Fruit fly (Drosophila melanogaster) whole organism, embryonic: ENCODE results near the gene fd96Ca.
A peak's percentile ranks its signal among the peaks of the same experiment; 100 is the strongest.

ENCODE experiments used
- ATbp ChIP-seq: fragments of 200-800 bp; sonication (Bioruptor generic); optimal IDR thresholded peaks from 2 replicates; lab custom pipeline; 2017; ENCODE audit warnings: missing biosample characterization, mild to moderate bottlenecking, missing genetic modification characterization, missing genetic modification reagents
- B-H1 ChIP-seq: fragments of 200-800 bp; sonication (Bioruptor generic); IDR thresholded peaks from 3 replicates; pipeline ENCODE4 v1.3.6; 2022; ENCODE audit warnings: missing biosample characterization, missing genetic modification characterization
- CG1024 ChIP-seq: fragments of 200-800 bp; sonication (Bioruptor generic); IDR thresholded peaks from 2 replicates; pipeline ENCODE4 v1.3.6; 2022; ENCODE audit warnings: missing biosample characterization, missing genetic modification characterization
- CG10366 ChIP-seq: fragments of 200-800 bp; sonication (Bioruptor generic); IDR thresholded peaks from 2 replicates; pipeline ENCODE4 v1.3.6; 2022; ENCODE audit warnings: missing biosample characterization, missing genetic modification characterization
- CG11247 ChIP-seq: fragments of 200-800 bp; sonication (Bioruptor generic); IDR thresholded peaks from 2 replicates; pipeline ENCODE4 v1.3.6; 2022; ENCODE audit warnings: missing biosample characterization, missing genetic modification characterization
- CG12659 ChIP-seq: fragments of 200-800 bp; sonication (Bioruptor generic); optimal IDR thresholded peaks from 3 replicates; lab custom pipeline; 2017; ENCODE audit warnings: mild to moderate bottlenecking, missing biosample characterization, missing genetic modification reagents, missing genetic modification characterization
- CG13287 ChIP-seq: fragments of 200-800 bp; sonication (Bioruptor generic); IDR thresholded peaks from 2 replicates; pipeline ENCODE4 v1.3.6; 2022; ENCODE audit warnings: missing biosample characterization, missing genetic modification characterization; ENCODE audit not compliant: partially characterized antibody
- CG15601 ChIP-seq: fragments of 200-800 bp; sonication (Bioruptor generic); optimal IDR thresholded peaks from 3 replicates; lab custom pipeline; 2019; ENCODE audit warnings: missing biosample characterization, mild to moderate bottlenecking, missing genetic modification characterization, moderate library complexity
- CG17385 ChIP-seq: fragments of 200-800 bp; sonication (Bioruptor generic); optimal IDR thresholded peaks from 3 replicates; lab custom pipeline; 2018; ENCODE audit warnings: missing biosample characterization, mild to moderate bottlenecking, missing genetic modification characterization
- CG18619 ChIP-seq: fragments of 200-800 bp; sonication (Bioruptor generic); optimal IDR thresholded peaks from 3 replicates; lab custom pipeline; 2017; ENCODE audit warnings: missing biosample characterization, mild to moderate bottlenecking, missing genetic modification characterization
- CG2129 ChIP-seq: fragments of 200-800 bp; sonication (Bioruptor generic); IDR thresholded peaks from 2 replicates; pipeline ENCODE4 v1.3.6; 2022; ENCODE audit warnings: missing biosample characterization, missing genetic modification characterization; ENCODE audit not compliant: partially characterized antibody
- CG2875 ChIP-seq: fragments of 200-800 bp; sonication (Bioruptor generic); optimal IDR thresholded peaks from 2 replicates; lab custom pipeline; 2017; ENCODE audit warnings: missing biosample characterization, mild to moderate bottlenecking, missing genetic modification characterization, missing genetic modification reagents
- CG30403 ChIP-seq: fragments of 200-800 bp; sonication (Bioruptor generic); optimal IDR thresholded peaks from 3 replicates; lab custom pipeline; 2016; ENCODE audit warnings: missing biosample characterization, missing genetic modification characterization
- CG31441 ChIP-seq: fragments of 200-800 bp; sonication (Bioruptor generic); IDR thresholded peaks from 2 replicates; pipeline ENCODE4 v1.3.6; 2022; ENCODE audit warnings: missing biosample characterization, missing genetic modification characterization
- CG32772 ChIP-seq: fragments of 200-800 bp; sonication (Bioruptor generic); IDR thresholded peaks from 2 replicates; pipeline ENCODE4 v1.3.6; 2022; ENCODE audit warnings: missing biosample characterization, missing genetic modification characterization
- CG34422 ChIP-seq: fragments of 200-800 bp; sonication (Bioruptor generic); IDR thresholded peaks from 3 replicates; pipeline ENCODE4 v1.3.6; 2022; ENCODE audit warnings: missing biosample characterization, missing genetic modification characterization
- CG5245 ChIP-seq: fragments of 200-800 bp; sonication (Bioruptor generic); optimal IDR thresholded peaks from 3 replicates; lab custom pipeline; 2016; ENCODE audit warnings: missing biosample characterization, missing genetic modification characterization
- CG6813 ChIP-seq: fragments of 200-800 bp; sonication (Bioruptor generic); optimal IDR thresholded peaks from 2 replicates; lab custom pipeline; 2017; ENCODE audit warnings: missing biosample characterization, missing genetic modification characterization, mild to moderate bottlenecking, moderate library complexity, missing genetic modification reagents
- CG7963 ChIP-seq: fragments of 200-800 bp; sonication (Bioruptor generic); IDR thresholded peaks from 3 replicates; pipeline ENCODE4 v1.3.6; 2022; ENCODE audit warnings: missing biosample characterization, missing genetic modification characterization; ENCODE audit not compliant: partially characterized antibody
- CG8388 ChIP-seq: fragments of 200-800 bp; sonication (Bioruptor generic); optimal IDR thresholded peaks from 2 replicates; lab custom pipeline; 2019; ENCODE audit warnings: missing biosample characterization, mild to moderate bottlenecking, missing genetic modification characterization, moderate library complexity
- CG8944 ChIP-seq: fragments of 200-800 bp; sonication (Bioruptor generic); optimal IDR thresholded peaks from 3 replicates; lab custom pipeline; 2016; ENCODE audit warnings: missing biosample characterization, missing genetic modification characterization
- CG9437 ChIP-seq: fragments of 200-800 bp; sonication (Bioruptor generic); optimal IDR thresholded peaks from 2 replicates; lab custom pipeline; 2018; ENCODE audit warnings: missing biosample characterization, mild to moderate bottlenecking, missing genetic modification characterization
- CG9609 ChIP-seq: fragments of 200-800 bp; sonication (Bioruptor generic); optimal IDR thresholded peaks from 3 replicates; lab custom pipeline; 2016; ENCODE audit warnings: missing biosample characterization, missing genetic modification characterization
- CG9876 ChIP-seq: fragments of 200-800 bp; sonication (Bioruptor generic); optimal IDR thresholded peaks from 2 replicates; lab custom pipeline; 2016; ENCODE audit warnings: missing biosample characterization, missing genetic modification characterization
- D ChIP-seq, 2 experiments: fragments of 200-800 bp in 1 of 2; fragments of >200 bp in 1 of 2; sonication (Bioruptor generic) in 1 of 2; optimal IDR thresholded peaks; 2 replicates in 1 of 2; 3 replicates in 1 of 2; lab custom pipeline; 2017; ENCODE audit warnings: mild to moderate bottlenecking in 1 of 2, missing biosample characterization in 1 of 2, missing genetic modification characterization in 1 of 2, missing genetic modification reagents in 1 of 2
- Deaf1 ChIP-seq: fragments of 200-800 bp; optimal IDR thresholded peaks from 3 replicates; lab custom pipeline; 2019; ENCODE audit warnings: missing biosample characterization, mild to moderate bottlenecking, missing genetic modification characterization, moderate library complexity
- GATAe ChIP-seq: fragments of 200-800 bp; sonication (Bioruptor generic); conservative IDR thresholded peaks from 2 replicates; pipeline ENCODE4 v1.3.6; 2022; ENCODE audit warnings: missing biosample characterization, missing genetic modification characterization
- HmgD ChIP-seq: fragments of 200-800 bp; sonication (Bioruptor generic); optimal IDR thresholded peaks from 3 replicates; lab custom pipeline; 2016; ENCODE audit warnings: missing biosample characterization, missing genetic modification characterization
- Jarid2 ChIP-seq: fragments of 200-800 bp; sonication (Bioruptor generic); optimal IDR thresholded peaks from 3 replicates; lab custom pipeline; 2017; ENCODE audit warnings: mild to moderate bottlenecking, missing biosample characterization, missing genetic modification reagents, missing genetic modification characterization
- NFAT ChIP-seq: fragments of 200-800 bp; sonication (Bioruptor generic); IDR thresholded peaks from 2 replicates; pipeline ENCODE4 v1.3.6; 2022; ENCODE audit warnings: missing biosample characterization, missing genetic modification characterization
- Nf-YC ChIP-seq: fragments of 200-800 bp; optimal IDR thresholded peaks from 3 replicates; lab custom pipeline; 2019; ENCODE audit warnings: missing biosample characterization, mild to moderate bottlenecking, missing genetic modification characterization, moderate library complexity
- Pdp1 ChIP-seq, 2 experiments: fragments of 200-800 bp; sonication (Bioruptor generic); optimal IDR thresholded peaks; 3 replicates each; lab custom pipeline; 2016; ENCODE audit warnings: missing biosample characterization in 2 of 2, missing genetic modification characterization in 2 of 2, mild to moderate bottlenecking in 1 of 2, moderate library complexity in 1 of 2
- Ravus ChIP-seq: fragments of 200-800 bp; sonication (Bioruptor generic); IDR thresholded peaks from 2 replicates; pipeline ENCODE4 v1.3.6; 2022; ENCODE audit warnings: missing biosample characterization, missing genetic modification characterization
- Rfx ChIP-seq: fragments of 200-800 bp; sonication (Bioruptor generic); IDR thresholded peaks from 2 replicates; pipeline ENCODE4 v1.3.6; 2022; ENCODE audit warnings: missing biosample characterization, missing genetic modification characterization
- Ssrp ChIP-seq: fragments of 200-800 bp; sonication (Bioruptor generic); optimal IDR thresholded peaks from 2 replicates; lab custom pipeline; 2018; ENCODE audit warnings: missing biosample characterization, mild to moderate bottlenecking, missing genetic modification characterization, moderate library complexity
- Usf ChIP-seq: fragments of 200-800 bp; sonication (Bioruptor generic); optimal IDR thresholded peaks from 2 replicates; lab custom pipeline; 2017; ENCODE audit warnings: missing genotype, missing biosample characterization, missing genetic modification characterization
- al ChIP-seq: fragments of 200-800 bp; sonication (Bioruptor generic); IDR thresholded peaks from 2 replicates; pipeline ENCODE4 v1.3.6; 2022; ENCODE audit warnings: missing biosample characterization, missing genetic modification characterization
- bcd ChIP-seq: fragments of 200-800 bp; sonication (Bioruptor generic); optimal IDR thresholded peaks from 2 replicates; lab custom pipeline; 2017; ENCODE audit warnings: missing biosample characterization, mild to moderate bottlenecking, missing genetic modification characterization
- bowl ChIP-seq: fragments of 200-800 bp; sonication (Bioruptor generic); IDR thresholded peaks from 2 replicates; pipeline ENCODE4 v1.3.6; 2022; ENCODE audit warnings: missing biosample characterization, missing genetic modification characterization
- dimm ChIP-seq: fragments of 200-800 bp; sonication (Bioruptor generic); IDR thresholded peaks from 2 replicates; pipeline ENCODE4 v1.3.6; 2022; ENCODE audit warnings: missing biosample characterization, missing genetic modification characterization
- ems ChIP-seq: fragments of 200-800 bp; sonication (Bioruptor generic); optimal IDR thresholded peaks from 3 replicates; lab custom pipeline; 2016; ENCODE audit warnings: missing biosample characterization, missing genetic modification characterization
- gcm2 ChIP-seq: fragments of 200-800 bp; sonication (Bioruptor generic); optimal IDR thresholded peaks from 2 replicates; lab custom pipeline; 2016; ENCODE audit warnings: missing biosample characterization, missing genetic modification characterization
- jumu ChIP-seq: fragments of 200-800 bp; sonication (Bioruptor generic); optimal IDR thresholded peaks from 3 replicates; lab custom pipeline; 2016; ENCODE audit warnings: missing biosample characterization, missing genetic modification characterization
- klu ChIP-seq: fragments of 200-800 bp; sonication (Bioruptor generic); IDR thresholded peaks from 2 replicates; pipeline ENCODE4 v1.3.6; 2022; ENCODE audit warnings: missing biosample characterization, missing genetic modification characterization
- lilli ChIP-seq: fragments of 200-800 bp; sonication (Bioruptor generic); optimal IDR thresholded peaks from 3 replicates; lab custom pipeline; 2016; ENCODE audit warnings: missing biosample characterization, missing genetic modification characterization
- schlank ChIP-seq: fragments of 200-800 bp; sonication (Bioruptor generic); optimal IDR thresholded peaks from 2 replicates; lab custom pipeline; 2018; ENCODE audit warnings: missing biosample characterization, mild to moderate bottlenecking, missing genetic modification characterization
- tgo ChIP-seq: fragments of 200-800 bp; sonication (Bioruptor generic); IDR thresholded peaks from 3 replicates; pipeline ENCODE4 v1.3.6; 2022; ENCODE audit warnings: missing biosample characterization, missing genetic modification characterization
- ttk ChIP-seq: fragments of 200-800 bp; sonication (Bioruptor generic); IDR thresholded peaks from 2 replicates; pipeline ENCODE4 v2.1.2; 2022; ENCODE audit warnings: missing biosample characterization, missing genetic modification characterization
- tup ChIP-seq: fragments of 200-800 bp; sonication (Bioruptor generic); optimal IDR thresholded peaks from 2 replicates; lab custom pipeline; 2016; ENCODE audit warnings: missing biosample characterization, mild to moderate bottlenecking, missing genetic modification characterization, moderate library complexity
- wor ChIP-seq: fragments of 200-800 bp; sonication (Bioruptor generic); IDR thresholded peaks from 2 replicates; pipeline ENCODE4 v1.3.6; 2022; ENCODE audit warnings: missing biosample characterization, missing genetic modification characterization
- z ChIP-seq: fragments of 200-800 bp; sonication (Bioruptor generic); IDR thresholded peaks from 3 replicates; pipeline ENCODE4 v1.3.6; 2022; ENCODE audit warnings: missing biosample characterization, missing genetic modification characterization

Gene fd96Ca

dm6 chr3R:25036644-25037043 lies 45.8 kb upstream of the fd96Ca start, which contains the start of gene CG31115:
TSS of gene CG31115 (plus strand) at chr3R:25036944.
- TF ChIP-seq ATbp, result no peak
- TF ChIP-seq lilli (GFP tag; lab: Kevin White, UChicago), result no peak
- no peak for TF ChIP-seq NFAT
- TF ChIP-seq D (optimal IDR thresholded peaks at IDR 0.05; lab: Kevin White, UChicago), result no peak
- no peak for TF ChIP-seq D (GFP tag; optimal IDR thresholded peaks at IDR 0.05; lab: Kevin White, UChicago)
- TF ChIP-seq CG7963, result no peak
- TF ChIP-seq GATAe (GFP tag; lab: Robert Waterston, UW), result no peak
- no peak for TF ChIP-seq CG8944 (GFP tag; lab: Kevin White, UChicago)
- no peak for TF ChIP-seq CG6813 (GFP tag; lab: Kevin White, UChicago)
- no peak for TF ChIP-seq CG10366 (GFP tag; lab: Robert Waterston, UW)
- TF ChIP-seq CG18619, result no peak
- no peak for TF ChIP-seq B-H1 (GFP tag; lab: Robert Waterston, UW)
- no peak for TF ChIP-seq CG17385
- no peak for TF ChIP-seq CG11247 (GFP tag; lab: Robert Waterston, UW)
- no peak for TF ChIP-seq Jarid2
- no peak for TF ChIP-seq bowl
- no peak for TF ChIP-seq gcm2 (GFP tag; lab: Kevin White, UChicago)
- TF ChIP-seq CG9609, result no peak
- TF ChIP-seq CG15601 (tag; lab: Kevin White, UChicago), result no peak
- TF ChIP-seq, all 482 proteins: peak for 0

dm6 chr3R:25039028-25039476 lies 43.4 kb upstream of the fd96Ca start, which contains the start of the genes Ythdf and bai:
TSS of gene Ythdf (minus strand) at chr3R:25039249.
TSS of gene bai (plus strand) at chr3R:25039374.
- TF ChIP-seq CG31441 (GFP tag; lab: Robert Waterston, UW) (no peak), Ravus (GFP tag; lab: Robert Waterston, UW) (no peak), wor (GFP tag; lab: Robert Waterston, UW) (no peak), HmgD (GFP tag; lab: Kevin White, UChicago) (peak; percentile 17), CG2129 (peak; percentile 74), al (GFP tag; lab: Robert Waterston, UW) (no peak), dimm (GFP tag; lab: Robert Waterston, UW) (no peak), z (no peak), jumu (GFP tag; lab: Kevin White, UChicago) (peak; percentile 30), ems (GFP tag; lab: Kevin White, UChicago) (peak; percentile 15), bcd (GFP tag; lab: Kevin White, UChicago) (no peak), Rfx (GFP tag; lab: Robert Waterston, UW) (peak; percentile 55), Pdp1 (GFP tag; optimal IDR thresholded peaks at IDR 0.05; lab: Kevin White, UChicago) (peak in 1 of 2 experiments; percentile 28), Nf-YC (tag; lab: Kevin White, UChicago) (no peak), ttk (no peak), CG9437 (no peak), CG12659 (GFP tag; lab: Kevin White, UChicago) (peak; percentile 75), tup (GFP tag; lab: Kevin White, UChicago) (peak; percentile 13), schlank (tag; lab: Kevin White, UChicago) (no peak), CG30403 (GFP tag; lab: Kevin White, UChicago) (peak; percentile 64), CG32772 (no peak), CG1024 (GFP tag; lab: Robert Waterston, UW) (no peak), CG5245 (GFP tag; lab: Kevin White, UChicago) (no peak), CG9876 (GFP tag; lab: Kevin White, UChicago) (no peak), CG8388 (GFP tag; lab: Kevin White, UChicago) (no peak), Ssrp (tag; lab: Kevin White, UChicago) (no peak), NFAT (no peak; the same call in 1 of the 2 replicates), CG13287 (peak; percentile 91), tgo (GFP tag; lab: Robert Waterston, UW) (no peak), Usf (GFP tag; lab: Kevin White, UChicago) (no peak), CG34422 (GFP tag; lab: Robert Waterston, UW) (no peak; the same call in 1 of the 3 replicates), Deaf1 (tag; lab: Kevin White, UChicago) (no peak), klu (GFP tag; lab: Robert Waterston, UW) (no peak), CG2875 (no peak)
